Worm (Caenorhabditis elegans) whole organism, young adult: ENCODE measurements around the gene bath-10.

Experiments used
- Y56A3A.18 ChIP-seq: fragments of 200-800 bp; sonication (Bioruptor generic); IDR thresholded peaks from 2 replicates; pipeline ENCODE4 v1.3.6; 2022; ENCODE audit warnings: missing genetic modification reagents, missing genetic modification characterization, missing compliant biosample characterization
- aptf-2 ChIP-seq: fragments of 200-800 bp; sonication (Bioruptor generic); conservative IDR thresholded peaks from 2 replicates; pipeline ENCODE4 v1.3.6; 2022; ENCODE audit warnings: missing genetic modification reagents, missing genetic modification characterization, missing compliant biosample characterization
- nfya-1 ChIP-seq: sonication (generic microtip); optimal IDR thresholded peaks from 2 replicates; lab custom pipeline; 2017; ENCODE audit warnings: antibody characterized with exemption, missing compliant biosample characterization, missing genetic modification characterization, borderline replicate concordance; ENCODE audit not compliant: insufficient read depth
- sptf-2 ChIP-seq: fragments of 200-800 bp; sonication (Bioruptor generic); optimal IDR thresholded peaks from 2 replicates; lab custom pipeline; 2018; ENCODE audit warnings: mild to moderate bottlenecking, missing genetic modification characterization, missing compliant biosample characterization

ce11 chrII:3374779-3375178 lies at the start of gene bath-10:
- no peak for TF ChIP-seq sptf-2 (GFP tag; lab: Kevin White, UChicago)
- no peak for TF ChIP-seq aptf-2 (GFP tag; lab: Robert Waterston, UW)
- TF ChIP-seq Y56A3A.18 (GFP tag; lab: Robert Waterston, UW) = no peak
- TF ChIP-seq nfya-1 (tag; lab: Kevin White, UChicago) = no peak
